Fruit fly (Drosophila melanogaster) whole organism, prepupa: Measurements from ENCODE around the gene CG17564.

Experiments used
- Blimp-1 ChIP-seq: fragments of 200-800 bp; sonication (Bioruptor generic); optimal IDR thresholded peaks from 3 replicates; lab custom pipeline; 2017; ENCODE audit warnings: missing biosample characterization, missing genetic modification characterization, mild to moderate bottlenecking, moderate library complexity, missing genetic modification reagents
- CG10631 ChIP-seq: fragments of 200-800 bp; sonication (Bioruptor generic); optimal IDR thresholded peaks from 2 replicates; lab custom pipeline; 2016; ENCODE audit warnings: missing biosample characterization, missing genetic modification characterization
- CG10669 ChIP-seq: fragments of 200-800 bp; sonication (Bioruptor generic); optimal IDR thresholded peaks from 3 replicates; lab custom pipeline; 2018; ENCODE audit warnings: missing biosample characterization, mild to moderate bottlenecking, missing genetic modification characterization, moderate library complexity
- CG11294 ChIP-seq: fragments of 200-800 bp; sonication (Bioruptor generic); IDR thresholded peaks from 2 replicates; pipeline ENCODE4 v1.3.6; 2022; ENCODE audit warnings: missing biosample characterization, missing genetic modification characterization
- CG11762 ChIP-seq: fragments of 200-800 bp; sonication (Bioruptor generic); optimal IDR thresholded peaks from 3 replicates; lab custom pipeline; 2016; ENCODE audit warnings: missing biosample characterization, missing genetic modification characterization; ENCODE audit not compliant: insufficient read depth
- CG11902 ChIP-seq: fragments of 200-800 bp; sonication (Bioruptor generic); optimal IDR thresholded peaks from 3 replicates; lab custom pipeline; 2016; ENCODE audit warnings: missing biosample characterization, missing genetic modification characterization
- CG15336 ChIP-seq: fragments of 200-800 bp; sonication (Bioruptor generic); IDR thresholded peaks from 2 replicates; pipeline ENCODE4 v1.3.6; 2022; ENCODE audit warnings: missing biosample characterization, missing genetic modification characterization
- CG1621 ChIP-seq: fragments of 200-800 bp; sonication (Bioruptor generic); optimal IDR thresholded peaks from 3 replicates; lab custom pipeline; 2018; ENCODE audit warnings: missing biosample characterization, mild to moderate bottlenecking, missing genetic modification characterization
- CG16779 ChIP-seq: fragments of 200-800 bp; sonication (Bioruptor generic); optimal IDR thresholded peaks from 3 replicates; lab custom pipeline; 2017; ENCODE audit warnings: missing biosample characterization, mild to moderate bottlenecking, missing genetic modification characterization
- CG3032 ChIP-seq: fragments of 200-800 bp; optimal IDR thresholded peaks from 2 replicates; lab custom pipeline; 2019; ENCODE audit warnings: missing biosample characterization, mild to moderate bottlenecking, missing genetic modification characterization, moderate library complexity
- CG31627 ChIP-seq: fragments of 200-800 bp; sonication (Bioruptor generic); optimal IDR thresholded peaks from 3 replicates; lab custom pipeline; 2016; ENCODE audit warnings: missing biosample characterization, missing genetic modification characterization
- CG32006 ChIP-seq: fragments of 200-800 bp; sonication (Bioruptor generic); optimal IDR thresholded peaks from 3 replicates; lab custom pipeline; 2017; ENCODE audit warnings: missing biosample characterization, mild to moderate bottlenecking, missing genetic modification characterization
- CG34406 ChIP-seq: fragments of 200-800 bp; sonication (Bioruptor generic); optimal IDR thresholded peaks from 3 replicates; lab custom pipeline; 2016; ENCODE audit warnings: missing biosample characterization, missing genetic modification characterization
- CG3919 ChIP-seq: fragments of 200-800 bp; sonication (Bioruptor generic); optimal IDR thresholded peaks from 3 replicates; lab custom pipeline; 2016; ENCODE audit warnings: missing biosample characterization, missing genetic modification characterization
- CG4318 ChIP-seq: fragments of 200-800 bp; sonication (Bioruptor generic); optimal IDR thresholded peaks from 3 replicates; lab custom pipeline; 2017; ENCODE audit warnings: missing biosample characterization, mild to moderate bottlenecking, missing genetic modification characterization
- CG6276 ChIP-seq: fragments of 200-800 bp; sonication (Bioruptor generic); optimal IDR thresholded peaks from 2 replicates; lab custom pipeline; 2017; ENCODE audit warnings: missing biosample characterization, mild to moderate bottlenecking, missing genetic modification characterization
- CG6792 ChIP-seq: fragments of 200-800 bp; sonication (Bioruptor generic); optimal IDR thresholded peaks from 3 replicates; lab custom pipeline; 2016; ENCODE audit warnings: missing biosample characterization, missing genetic modification characterization
- CG6808 ChIP-seq: fragments of 200-800 bp; sonication (Bioruptor generic); optimal IDR thresholded peaks from 3 replicates; lab custom pipeline; 2017; ENCODE audit warnings: missing biosample characterization, missing genetic modification characterization, mild to moderate bottlenecking, moderate library complexity, missing genetic modification reagents
- CG6854 ChIP-seq: fragments of 200-800 bp; sonication (Bioruptor generic); optimal IDR thresholded peaks from 2 replicates; lab custom pipeline; 2017; ENCODE audit warnings: missing biosample characterization, mild to moderate bottlenecking, missing genetic modification characterization
- CG8119 ChIP-seq: fragments of 200-800 bp; sonication (Bioruptor generic); IDR thresholded peaks from 3 replicates; pipeline ENCODE4 v1.3.6; 2022; ENCODE audit warnings: missing biosample characterization, missing genetic modification characterization
- CG8319 ChIP-seq: fragments of 200-800 bp; sonication (Bioruptor generic); optimal IDR thresholded peaks from 3 replicates; lab custom pipeline; 2016; ENCODE audit warnings: missing biosample characterization, missing genetic modification characterization
- CG8632 ChIP-seq: fragments of 200-800 bp; sonication (Bioruptor generic); optimal IDR thresholded peaks from 3 replicates; lab custom pipeline; 2016; ENCODE audit warnings: missing biosample characterization, missing genetic modification characterization
- CG9139 ChIP-seq: fragments of 200-800 bp; sonication (Bioruptor generic); optimal IDR thresholded peaks from 3 replicates; lab custom pipeline; 2017; ENCODE audit warnings: missing biosample characterization, mild to moderate bottlenecking, missing genetic modification characterization
- Eip75B ChIP-seq: fragments of 200-800 bp; sonication (Bioruptor generic); optimal IDR thresholded peaks from 3 replicates; lab custom pipeline; 2016; ENCODE audit warnings: missing biosample characterization, missing genetic modification characterization
- Eip78C ChIP-seq: fragments of 200-800 bp; sonication (Bioruptor generic); peaks from one replicate; lab custom pipeline; 2016; ENCODE audit warnings: missing biosample characterization, missing genetic modification characterization
- Eip93F ChIP-seq: fragments of 200-800 bp; sonication (Bioruptor generic); optimal IDR thresholded peaks from 2 replicates; lab custom pipeline; 2016; ENCODE audit warnings: missing biosample characterization, mild to moderate bottlenecking, missing genetic modification characterization
- Ets21C ChIP-seq: fragments of 200-800 bp; sonication (Bioruptor generic); optimal IDR thresholded peaks from 3 replicates; lab custom pipeline; 2016; ENCODE audit warnings: missing biosample characterization, missing genetic modification characterization
- Ets96B ChIP-seq: fragments of 200-800 bp; optimal IDR thresholded peaks from 2 replicates; lab custom pipeline; 2019; ENCODE audit warnings: missing biosample characterization, mild to moderate bottlenecking, missing genetic modification characterization, moderate library complexity
- Gug ChIP-seq: fragments of 200-800 bp; sonication (Bioruptor generic); IDR thresholded peaks from 2 replicates; pipeline ENCODE4 v1.3.6; 2022; ENCODE audit warnings: missing biosample characterization, missing genetic modification characterization
- Hr39 ChIP-seq: fragments of 200-800 bp; sonication (Bioruptor generic); optimal IDR thresholded peaks from 2 replicates; lab custom pipeline; 2016; ENCODE audit warnings: missing biosample characterization, missing genetic modification characterization
- Hr4 ChIP-seq: fragments of 200-800 bp; sonication (Bioruptor generic); optimal IDR thresholded peaks from 3 replicates; lab custom pipeline; 2016; ENCODE audit warnings: missing biosample characterization, missing genetic modification characterization
- Lpt ChIP-seq: fragments of 200-800 bp; sonication (Bioruptor generic); optimal IDR thresholded peaks from 3 replicates; lab custom pipeline; 2016; ENCODE audit warnings: missing biosample characterization, missing genetic modification characterization
- Met ChIP-seq: fragments of 200-800 bp; sonication (Bioruptor generic); optimal IDR thresholded peaks from 3 replicates; lab custom pipeline; 2016; ENCODE audit warnings: missing biosample characterization, missing genetic modification characterization
- OdsH ChIP-seq: fragments of 200-800 bp; sonication (Bioruptor generic); optimal IDR thresholded peaks from 3 replicates; lab custom pipeline; 2016; ENCODE audit warnings: missing biosample characterization, missing genetic modification characterization
- Smox ChIP-seq: fragments of 200-800 bp; sonication (Bioruptor generic); optimal IDR thresholded peaks from 3 replicates; lab custom pipeline; 2016; ENCODE audit warnings: missing biosample characterization, missing genetic modification characterization
- Sox102F ChIP-seq: fragments of 200-800 bp; sonication (Bioruptor generic); optimal IDR thresholded peaks from 2 replicates; lab custom pipeline; 2016; ENCODE audit warnings: missing biosample characterization, mild to moderate bottlenecking, missing genetic modification characterization
- Sox14 ChIP-seq: fragments of 200-800 bp; sonication (Bioruptor generic); optimal IDR thresholded peaks from 3 replicates; lab custom pipeline; 2016; ENCODE audit warnings: missing biosample characterization, missing genetic modification characterization
- Sox15 ChIP-seq: fragments of 200-800 bp; sonication (Bioruptor generic); optimal IDR thresholded peaks from 3 replicates; lab custom pipeline; 2016; ENCODE audit warnings: missing biosample characterization, missing genetic modification characterization
- achi ChIP-seq: fragments of 200-800 bp; sonication (Bioruptor generic); optimal IDR thresholded peaks from 3 replicates; lab custom pipeline; 2016; ENCODE audit warnings: missing biosample characterization, missing genetic modification characterization
- cyc ChIP-seq: fragments of 200-800 bp; sonication (Bioruptor generic); optimal IDR thresholded peaks from 3 replicates; lab custom pipeline; 2016; ENCODE audit warnings: missing biosample characterization, missing genetic modification characterization
- dac ChIP-seq: fragments of 200-800 bp; sonication (Bioruptor generic); optimal IDR thresholded peaks from 2 replicates; lab custom pipeline; 2017; ENCODE audit warnings: missing biosample characterization, mild to moderate bottlenecking, missing genetic modification characterization
- dsx ChIP-seq: fragments of 200-800 bp; optimal IDR thresholded peaks from 3 replicates; lab custom pipeline; 2019; ENCODE audit warnings: missing biosample characterization, mild to moderate bottlenecking, missing genetic modification characterization, moderate library complexity; ENCODE audit not compliant: poor library complexity, severe bottlenecking
- eg ChIP-seq: fragments of 200-800 bp; sonication (Bioruptor generic); IDR thresholded peaks from 3 replicates; pipeline ENCODE4 v1.3.6; 2022; ENCODE audit warnings: missing biosample characterization, missing genetic modification characterization
- esn ChIP-seq: fragments of 200-800 bp; sonication (Bioruptor generic); optimal IDR thresholded peaks from 2 replicates; lab custom pipeline; 2016; ENCODE audit warnings: missing biosample characterization, mild to moderate bottlenecking, missing genetic modification characterization, moderate library complexity
- fd59A ChIP-seq: fragments of 200-800 bp; sonication (Bioruptor generic); optimal IDR thresholded peaks from 2 replicates; lab custom pipeline; 2017; ENCODE audit warnings: missing biosample characterization, mild to moderate bottlenecking, missing genetic modification characterization, missing genetic modification reagents
- fd85E ChIP-seq: fragments of 200-800 bp; sonication (Bioruptor generic); optimal IDR thresholded peaks from 3 replicates; lab custom pipeline; 2016; ENCODE audit warnings: missing biosample characterization, missing genetic modification characterization
- fkh ChIP-seq: fragments of 200-800 bp; sonication (Bioruptor generic); optimal IDR thresholded peaks from 3 replicates; lab custom pipeline; 2017; ENCODE audit warnings: missing biosample characterization, mild to moderate bottlenecking, missing genetic modification characterization, moderate library complexity
- lz ChIP-seq: fragments of 200-800 bp; sonication (Bioruptor generic); optimal IDR thresholded peaks from 3 replicates; lab custom pipeline; 2016; ENCODE audit warnings: missing biosample characterization, missing genetic modification characterization
- net ChIP-seq: fragments of 200-800 bp; sonication (Bioruptor generic); optimal IDR thresholded peaks from 3 replicates; lab custom pipeline; 2016; ENCODE audit warnings: missing biosample characterization, missing genetic modification characterization
- pdm3 ChIP-seq: fragments of 200-800 bp; sonication (Bioruptor generic); optimal IDR thresholded peaks from 3 replicates; lab custom pipeline; 2016; ENCODE audit warnings: missing biosample characterization, missing genetic modification characterization
- ss ChIP-seq, 2 experiments: fragments of 200-800 bp; sonication (Bioruptor generic); optimal IDR thresholded peaks; 2 replicates in 1 of 2; 3 replicates in 1 of 2; lab custom pipeline; 2017 to 2018; ENCODE audit warnings: mild to moderate bottlenecking in 2 of 2, missing biosample characterization in 2 of 2, missing genetic modification characterization in 2 of 2, moderate library complexity in 1 of 2
- vri ChIP-seq: fragments of 200-800 bp; sonication (Bioruptor generic); optimal IDR thresholded peaks from 3 replicates; lab custom pipeline; 2016; ENCODE audit warnings: missing biosample characterization, mild to moderate bottlenecking, missing genetic modification characterization

CG17564 gene

DNA sequence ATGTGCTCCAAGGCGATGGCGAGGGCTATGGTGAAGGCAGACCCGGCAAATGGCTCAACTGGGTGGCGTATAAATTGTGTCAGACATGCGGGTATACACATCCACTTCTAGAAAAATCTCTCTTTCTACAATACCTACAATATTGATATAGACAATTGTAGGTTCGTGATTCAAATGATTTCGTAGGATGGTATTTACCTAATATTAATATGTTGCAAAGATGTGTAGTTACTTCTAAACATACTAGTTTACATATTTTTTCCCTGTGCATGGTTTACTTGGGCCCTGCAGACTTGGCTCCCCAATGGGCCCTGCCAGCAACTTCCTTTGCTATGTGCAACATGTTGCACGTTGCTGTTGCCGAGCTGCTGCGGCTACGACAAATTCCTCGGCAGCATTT is 42.3 kb upstream of the CG17564 start:
- TF ChIP-seq Lpt (GFP tag; lab: Kevin White, UChicago) (peak; percentile 81), Gug (peak; percentile 83), CG3919 (GFP tag; lab: Kevin White, UChicago) (peak; percentile 82), Ets21C (GFP tag; lab: Kevin White, UChicago) (no peak), CG8632 (GFP tag; lab: Kevin White, UChicago) (peak; percentile 66), vri (no peak), Sox102F (GFP tag; lab: Kevin White, UChicago) (no peak), CG10669 (GFP tag; lab: Kevin White, UChicago) (peak; percentile 92), lz (peak; percentile 34), ss (GFP tag; optimal IDR thresholded peaks at IDR 0.05; lab: Kevin White, UChicago) (peak; percentile 77 to 86), CG9139 (GFP tag; lab: Kevin White, UChicago) (peak; percentile 71), CG1621 (tag; lab: Kevin White, UChicago) (peak; percentile 95), Blimp-1 (GFP tag; lab: Kevin White, UChicago) (no peak), fd85E (GFP tag; lab: Kevin White, UChicago) (peak; percentile 0), esn (GFP tag; lab: Kevin White, UChicago) (peak; percentile 47), CG3032 (peak; percentile 95), CG34406 (peak; percentile 57), cyc (GFP tag; lab: Kevin White, UChicago) (no peak), Hr4 (GFP tag; lab: Kevin White, UChicago) (peak; percentile 86), net (GFP tag; lab: Kevin White, UChicago) (peak; percentile 73), Ets96B (peak; percentile 96), CG6854 (GFP tag; lab: Kevin White, UChicago) (no peak), Hr39 (GFP tag; lab: Kevin White, UChicago) (peak; percentile 26), Eip93F (GFP tag; lab: Kevin White, UChicago) (no peak), CG4318 (GFP tag; lab: Kevin White, UChicago) (peak; percentile 66), CG6792 (GFP tag; lab: Kevin White, UChicago) (peak; percentile 76), CG6808 (GFP tag; lab: Kevin White, UChicago) (peak; percentile 93), pdm3 (peak; percentile 86), Sox14 (GFP tag; lab: Kevin White, UChicago) (peak; percentile 89), achi (GFP tag; lab: Kevin White, UChicago) (peak; percentile 84), CG11294 (GFP tag; lab: Robert Waterston, UW) (peak; percentile 75), CG31627 (GFP tag; lab: Kevin White, UChicago) (peak; percentile 25), dac (GFP tag; lab: Kevin White, UChicago) (peak; percentile 56), CG8319 (GFP tag; lab: Kevin White, UChicago) (peak; percentile 69), fkh (GFP tag; lab: Kevin White, UChicago) (no peak), dsx (peak; percentile 90), eg (peak; percentile 81), CG6276 (peak; percentile 68), Eip78C (GFP tag; lab: Kevin White, UChicago) (peak; percentile 95), CG10631 (GFP tag; lab: Kevin White, UChicago) (peak; percentile 95), CG16779 (peak; percentile 72), CG11762 (GFP tag; lab: Kevin White, UChicago) (peak; percentile 78), Met (peak; percentile 7), Smox (GFP tag; lab: Kevin White, UChicago) (no peak), CG32006 (GFP tag; lab: Kevin White, UChicago) (peak; percentile 81), Eip75B (GFP tag; lab: Kevin White, UChicago) (peak; percentile 91), OdsH (GFP tag; lab: Kevin White, UChicago) (peak; percentile 82), Sox15 (GFP tag; lab: Kevin White, UChicago) (peak; percentile 31), CG8119 (GFP tag; lab: Robert Waterston, UW) (peak; percentile 87), CG15336 (GFP tag; lab: Robert Waterston, UW) (peak; percentile 83), fd59A (GFP tag; lab: Kevin White, UChicago) (peak; percentile 90), CG11902 (GFP tag; lab: Kevin White, UChicago) (no peak)
